Fruit fly (Drosophila melanogaster): Measurements from ENCODE around the gene Hs3st-B.

Hs3st-B gene

DNA sequence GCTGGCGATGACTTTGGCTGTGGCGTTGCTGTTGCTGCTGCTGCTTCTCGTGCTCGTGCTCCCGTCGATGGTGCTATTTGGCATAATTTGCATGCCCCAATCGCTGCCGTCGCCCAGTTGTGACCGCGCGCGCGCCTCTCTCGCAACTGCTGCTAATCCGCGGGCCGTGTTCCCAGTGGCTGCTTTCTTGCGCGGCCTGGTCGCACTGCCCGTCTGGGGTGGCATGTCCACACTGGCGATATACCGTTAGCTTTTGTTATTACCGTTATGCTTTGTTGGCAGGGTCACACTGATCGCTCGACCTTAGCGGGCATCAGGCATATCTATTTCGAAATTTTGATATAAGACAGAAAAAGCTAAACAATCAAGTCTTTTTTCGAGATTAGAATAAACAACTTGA is 46.8 kb upstream of the Hs3st-B start, which contains the start of gene CG7990 (continued):
- TF ChIP-seq CG33213 (GFP tag; optimal IDR thresholded peaks at IDR 0.05) (peak; percentile 4), slbo (GFP tag; IDR thresholded peaks at IDR 0.05) (no peak), org-1 (GFP tag; optimal IDR thresholded peaks at IDR 0.05) (no peak), CG14710 (tag; optimal IDR thresholded peaks at IDR 0.05) (peak; percentile 34), Ptx1 (GFP tag; IDR thresholded peaks at IDR 0.05) (no peak), bbx (GFP tag; IDR thresholded peaks at IDR 0.05; ENCODE audit: partially characterized antibody) (peak; percentile 67), CG10959 (GFP tag; IDR thresholded peaks at IDR 0.05) (no peak), prd (optimal IDR thresholded peaks at IDR 0.05) (no peak), prd (GFP tag; IDR thresholded peaks at IDR 0.05) (0 out of 3 replicates have a peak, but pooled peaks have one; percentile 15), Ets97D (GFP tag; optimal IDR thresholded peaks at IDR 0.05) (peak; percentile 32), Awh (GFP tag; IDR thresholded peaks at IDR 0.05) (no peak), CG13287 (GFP tag; IDR thresholded peaks at IDR 0.05; ENCODE audit: partially characterized antibody) (peak; percentile 65), CG10147 (GFP tag; optimal IDR thresholded peaks at IDR 0.05) (no peak), CG43689 (GFP tag; IDR thresholded peaks at IDR 0.05) (no peak), MBD-R2 (GFP tag; IDR thresholded peaks at IDR 0.05) (peak; percentile 38), E2f2 (GFP tag; IDR thresholded peaks at IDR 0.05) (peak; percentile 63), gfzf (GFP tag; optimal IDR thresholded peaks at IDR 0.05) (peak; percentile 75), yki (optimal IDR thresholded peaks at IDR 0.05) (no peak), cg (GFP tag; optimal IDR thresholded peaks at IDR 0.05) (no peak), CG18619 (GFP tag; optimal IDR thresholded peaks at IDR 0.05) (no peak), Med (GFP tag) (peak; percentile 73), tna (GFP tag; IDR thresholded peaks at IDR 0.05; ENCODE audit: partially characterized antibody) (0 out of 2 replicates have a peak, but pooled peaks have one; percentile 15), CTCF (GFP tag; optimal IDR thresholded peaks at IDR 0.05) (peak; percentile 7), dan (GFP tag; IDR thresholded peaks at IDR 0.05) (no peak), CG7786 (GFP tag; optimal IDR thresholded peaks at IDR 0.05) (no peak), vnd (GFP tag; IDR thresholded peaks at IDR 0.05; ENCODE audit: partially characterized antibody) (0 out of 3 replicates have a peak, but pooled peaks have one; percentile 34), seq (GFP tag; IDR thresholded peaks at IDR 0.05) (no peak), Sry-δ (GFP tag; optimal IDR thresholded peaks at IDR 0.05) (peak; percentile 23), knrl (GFP tag; IDR thresholded peaks at IDR 0.05; ENCODE audit: partially characterized antibody) (peak; percentile 22; the same call in 1 of the 3 replicates), CG8290 (GFP tag; optimal IDR thresholded peaks at IDR 0.05) (no peak), CG8290 (tag; optimal IDR thresholded peaks at IDR 0.05) (peak in 1 of 2 experiments; percentile 61), ato (GFP tag; IDR thresholded peaks at IDR 0.05; ENCODE audit: partially characterized antibody) (peak; percentile 38; the same call in 1 of the 2 replicates), grn (GFP tag; optimal IDR thresholded peaks at IDR 0.05) (no peak), pzg (GFP tag; optimal IDR thresholded peaks at IDR 0.05) (peak; percentile 73), CG7839 (tag; optimal IDR thresholded peaks at IDR 0.05) (no peak), run (tag; optimal IDR thresholded peaks at IDR 0.05) (no peak), CG3995 (GFP tag; optimal IDR thresholded peaks at IDR 0.05) (no peak), CG6254 (GFP tag; optimal IDR thresholded peaks at IDR 0.05) (no peak), bcd (GFP tag; optimal IDR thresholded peaks at IDR 0.05) (peak; percentile 16), CG6689 (GFP tag; IDR thresholded peaks at IDR 0.05) (no peak), CG11093 (GFP tag; IDR thresholded peaks at IDR 0.05) (no peak), amos (GFP tag; IDR thresholded peaks at IDR 0.05; ENCODE audit: partially characterized antibody) (peak; percentile 43), BEAF-32 (GFP tag; optimal IDR thresholded peaks at IDR 0.05) (peak; percentile 30), CG6791 (GFP tag; IDR thresholded peaks at IDR 0.05; ENCODE audit: partially characterized antibody) (peak; percentile 36; the same call in 1 of the 3 replicates), ftz-f1 (GFP tag; optimal IDR thresholded peaks at IDR 0.05) (peak; percentile 35), Dp (GFP tag; optimal IDR thresholded peaks at IDR 0.05) (peak; percentile 53), Camta (GFP tag; optimal IDR thresholded peaks at IDR 0.05) (no peak), nerfin-2 (GFP tag; IDR thresholded peaks at IDR 0.05; ENCODE audit: partially characterized antibody) (no peak), CG2678 (tag; optimal IDR thresholded peaks at IDR 0.05) (no peak), chif (GFP tag; optimal IDR thresholded peaks at IDR 0.05) (no peak), Dek (tag; optimal IDR thresholded peaks at IDR 0.05) (no peak)
